Worm (Caenorhabditis elegans) whole organism, young adult: ENCODE measurements around the gene F14H3.6.

Experiments used
- B0019.2 ChIP-seq: fragments of 200-800 bp; sonication (Bioruptor generic); conservative IDR thresholded peaks from 2 replicates; pipeline ENCODE4 v1.3.6; 2022; ENCODE audit warnings: missing genetic modification reagents, missing genetic modification characterization, missing compliant biosample characterization
- F57A8.1 ChIP-seq: fragments of 200-800 bp; sonication (Bioruptor generic); optimal IDR thresholded peaks from 2 replicates; lab custom pipeline; 2018; ENCODE audit warnings: mild to moderate bottlenecking, missing genetic modification characterization, moderate library complexity, missing compliant biosample characterization
- F57C9.4 ChIP-seq: sonication (generic microtip); optimal IDR thresholded peaks from 2 replicates; lab custom pipeline; 2017; ENCODE audit warnings: mild to moderate bottlenecking, missing genetic modification characterization, missing compliant biosample characterization
- T07F8.4 ChIP-seq: sonication (generic microtip); optimal IDR thresholded peaks from 2 replicates; lab custom pipeline; 2016; ENCODE audit warnings: mild to moderate bottlenecking, missing genetic modification characterization, moderate library complexity, missing compliant biosample characterization
- Y53F4B.3 ChIP-seq: fragments of 200-800 bp; sonication (Bioruptor generic); IDR thresholded peaks from 2 replicates; pipeline ENCODE4 v1.3.6; 2022; ENCODE audit warnings: missing genetic modification reagents, missing genetic modification characterization, missing compliant biosample characterization
- Y56A3A.18 ChIP-seq: fragments of 200-800 bp; sonication (Bioruptor generic); IDR thresholded peaks from 2 replicates; pipeline ENCODE4 v1.3.6; 2022; ENCODE audit warnings: missing genetic modification reagents, missing genetic modification characterization, missing compliant biosample characterization
- Y79H2A.3 ChIP-seq: fragments of 200-800 bp; sonication (Bioruptor generic); conservative IDR thresholded peaks from 2 replicates; pipeline ENCODE4 v1.3.6; 2022; ENCODE audit warnings: missing genetic modification reagents, missing genetic modification characterization, missing compliant biosample characterization
- atf-7 ChIP-seq: sonication (generic microtip); optimal IDR thresholded peaks from 2 replicates; lab custom pipeline; 2017; ENCODE audit warnings: mild to moderate bottlenecking, missing genetic modification characterization, missing compliant biosample characterization
- athp-1 ChIP-seq: sonication (generic microtip); optimal IDR thresholded peaks from 2 replicates; lab custom pipeline; 2017; ENCODE audit warnings: mild to moderate bottlenecking, missing genetic modification characterization, missing compliant biosample characterization
- attf-3 ChIP-seq: fragments of 200-800 bp; sonication (Bioruptor generic); conservative IDR thresholded peaks from 2 replicates; pipeline ENCODE4 v1.3.6; 2022; ENCODE audit warnings: missing genetic modification reagents, missing genetic modification characterization, missing compliant biosample characterization
- attf-6 ChIP-seq: fragments of 200-800 bp; sonication (Bioruptor generic); IDR thresholded peaks from 2 replicates; pipeline ENCODE4 v1.3.6; 2022; ENCODE audit warnings: missing genetic modification reagents, missing genetic modification characterization, missing compliant biosample characterization
- dox-1 ChIP-seq: fragments of 200-800 bp; sonication (Bioruptor generic); IDR thresholded peaks from 2 replicates; pipeline ENCODE4 v1.3.6; 2022; ENCODE audit warnings: missing genetic modification reagents, missing genetic modification characterization, missing compliant biosample characterization
- dpff-1 ChIP-seq: sonication (generic microtip); optimal IDR thresholded peaks from 2 replicates; lab custom pipeline; 2017; ENCODE audit warnings: mild to moderate bottlenecking, missing genetic modification characterization, missing compliant biosample characterization
- dpl-1 ChIP-seq: fragments of 150-350 bp; optimal IDR thresholded peaks from 2 replicates; lab custom pipeline; 2014; ENCODE audit warnings: missing biosample characterization, missing genetic modification reagents, missing genetic modification characterization
- efl-1 ChIP-seq: fragments of 150-350 bp; optimal IDR thresholded peaks from 2 replicates; lab custom pipeline; 2014; ENCODE audit warnings: missing biosample characterization, missing genetic modification reagents, missing genetic modification characterization
- egl-44 ChIP-seq: fragments of 200-800 bp; sonication (Bioruptor generic); IDR thresholded peaks from 2 replicates; pipeline ENCODE4 v1.3.6; 2022; ENCODE audit warnings: missing genetic modification reagents, missing genetic modification characterization, missing compliant biosample characterization
- gei-17 ChIP-seq: fragments of 200-800 bp; sonication (Bioruptor generic); optimal IDR thresholded peaks from 2 replicates; lab custom pipeline; 2018; ENCODE audit warnings: mild to moderate bottlenecking, missing genetic modification characterization, missing compliant biosample characterization
- hlh-12 ChIP-seq: sonication (generic microtip); optimal IDR thresholded peaks from 2 replicates; lab custom pipeline; 2016; ENCODE audit warnings: missing genetic modification characterization, missing compliant biosample characterization
- hrde-1 ChIP-seq: sonication (generic microtip); optimal IDR thresholded peaks from 2 replicates; lab custom pipeline; 2016; ENCODE audit warnings: missing genetic modification characterization, mild to moderate bottlenecking, missing compliant biosample characterization, moderate library complexity, missing genotype, missing genetic modification reagents, borderline replicate concordance
- hsf-1 ChIP-seq: fragments of 200-800 bp; sonication (Bioruptor generic); IDR thresholded peaks from 2 replicates; pipeline ENCODE4 v1.3.6; 2022; ENCODE audit warnings: missing genetic modification reagents, missing genetic modification characterization, missing compliant biosample characterization
- lsy-27 ChIP-seq: sonication (generic microtip); optimal IDR thresholded peaks from 2 replicates; lab custom pipeline; 2017; ENCODE audit warnings: missing genetic modification characterization, mild to moderate bottlenecking, missing compliant biosample characterization, antibody characterized with exemption, missing genotype, borderline replicate concordance; ENCODE audit not compliant: insufficient read depth
- madf-10 ChIP-seq: sonication (generic microtip); optimal IDR thresholded peaks from 2 replicates; lab custom pipeline; 2016; ENCODE audit warnings: mild to moderate bottlenecking, missing genetic modification characterization, missing compliant biosample characterization
- madf-3 ChIP-seq: fragments of 200-800 bp; sonication (Bioruptor generic); IDR thresholded peaks from 2 replicates; pipeline ENCODE4 v1.3.6; 2022; ENCODE audit warnings: missing genetic modification reagents, missing genetic modification characterization, missing compliant biosample characterization
- madf-6 ChIP-seq: fragments of 200-800 bp; sonication (Bioruptor generic); IDR thresholded peaks from 2 replicates; pipeline ENCODE4 v1.3.6; 2022; ENCODE audit warnings: missing genetic modification reagents, missing genetic modification characterization, missing compliant biosample characterization
- madf-8 ChIP-seq: fragments of 200-800 bp; sonication (Bioruptor generic); conservative IDR thresholded peaks from 2 replicates; pipeline ENCODE4 v1.3.6; 2022; ENCODE audit warnings: missing genetic modification reagents, missing genetic modification characterization, missing compliant biosample characterization
- nfya-1 ChIP-seq: sonication (generic microtip); optimal IDR thresholded peaks from 2 replicates; lab custom pipeline; 2017; ENCODE audit warnings: antibody characterized with exemption, missing compliant biosample characterization, missing genetic modification characterization, borderline replicate concordance; ENCODE audit not compliant: insufficient read depth
- nhr-179 ChIP-seq: sonication (generic microtip); optimal IDR thresholded peaks from 2 replicates; lab custom pipeline; 2016; ENCODE audit warnings: mild to moderate bottlenecking, missing genetic modification characterization, missing compliant biosample characterization
- nhr-27 ChIP-seq: fragments of 200-800 bp; sonication (Bioruptor generic); optimal IDR thresholded peaks from 2 replicates; lab custom pipeline; 2018; ENCODE audit warnings: mild to moderate bottlenecking, missing genetic modification characterization, moderate library complexity, missing compliant biosample characterization
- nhr-90 ChIP-seq: sonication (generic microtip); optimal IDR thresholded peaks from 2 replicates; lab custom pipeline; 2016; ENCODE audit warnings: missing genotype, mild to moderate bottlenecking, missing genetic modification characterization, missing compliant biosample characterization
- pha-4 ChIP-seq: fragments of 150-350 bp; sonication (generic microtip); optimal IDR thresholded peaks from 2 replicates; lab custom pipeline; 2014; ENCODE audit warnings: missing biosample characterization, missing genetic modification reagents, missing genetic modification characterization
- rpc-1 ChIP-seq, 2 experiments: fragments of 150-350 bp in 1 of 2; sonication (generic microtip) in 1 of 2; optimal IDR thresholded peaks; 2 replicates each; lab custom pipeline; 2014 to 2018; ENCODE audit warnings: missing biosample characterization in 1 of 2, missing genetic modification characterization in 1 of 2, missing genetic modification reagents in 1 of 2, missing genotype in 1 of 2
- sdz-38 ChIP-seq: sonication (generic microtip); optimal IDR thresholded peaks from 2 replicates; lab custom pipeline; 2016; ENCODE audit warnings: missing genotype, missing genetic modification characterization, missing compliant biosample characterization
- snpc-3.4 ChIP-seq: sonication (generic microtip); optimal IDR thresholded peaks from 2 replicates; lab custom pipeline; 2017; ENCODE audit warnings: missing genetic modification characterization, mild to moderate bottlenecking, missing compliant biosample characterization, antibody characterized with exemption, moderate library complexity, missing genotype, missing genetic modification reagents
- sptf-2 ChIP-seq: fragments of 200-800 bp; sonication (Bioruptor generic); optimal IDR thresholded peaks from 2 replicates; lab custom pipeline; 2018; ENCODE audit warnings: mild to moderate bottlenecking, missing genetic modification characterization, missing compliant biosample characterization
- tbp1 ChIP-seq: fragments of 200-800 bp; sonication (Bioruptor generic); optimal IDR thresholded peaks from 2 replicates; lab custom pipeline; 2018; ENCODE audit warnings: mild to moderate bottlenecking, missing genetic modification characterization, missing compliant biosample characterization
- unc-62 ChIP-seq: fragments of 150-350 bp; optimal IDR thresholded peaks from 2 replicates; lab custom pipeline; 2014; ENCODE audit warnings: missing biosample characterization, missing genetic modification reagents, missing genetic modification characterization
- ztf-25 ChIP-seq: fragments of 200-800 bp; sonication (Bioruptor generic); IDR thresholded peaks from 2 replicates; pipeline ENCODE4 v1.3.6; 2022; ENCODE audit warnings: missing genetic modification reagents, missing genetic modification characterization, missing compliant biosample characterization
- ztf-26 ChIP-seq: sonication (generic microtip); optimal IDR thresholded peaks from 2 replicates; lab custom pipeline; 2017; ENCODE audit warnings: missing genetic modification characterization, missing compliant biosample characterization
- ztf-3 ChIP-seq: fragments of 200-800 bp; sonication (Bioruptor generic); optimal IDR thresholded peaks from 2 replicates; lab custom pipeline; 2018; ENCODE audit warnings: mild to moderate bottlenecking, missing genetic modification characterization, missing compliant biosample characterization
- ztf-6 ChIP-seq: fragments of 200-800 bp; sonication (Bioruptor generic); IDR thresholded peaks from 2 replicates; pipeline ENCODE4 v1.3.6; 2022; ENCODE audit warnings: missing genetic modification reagents, missing genetic modification characterization, missing compliant biosample characterization

The F14H3.6 gene

DNA sequence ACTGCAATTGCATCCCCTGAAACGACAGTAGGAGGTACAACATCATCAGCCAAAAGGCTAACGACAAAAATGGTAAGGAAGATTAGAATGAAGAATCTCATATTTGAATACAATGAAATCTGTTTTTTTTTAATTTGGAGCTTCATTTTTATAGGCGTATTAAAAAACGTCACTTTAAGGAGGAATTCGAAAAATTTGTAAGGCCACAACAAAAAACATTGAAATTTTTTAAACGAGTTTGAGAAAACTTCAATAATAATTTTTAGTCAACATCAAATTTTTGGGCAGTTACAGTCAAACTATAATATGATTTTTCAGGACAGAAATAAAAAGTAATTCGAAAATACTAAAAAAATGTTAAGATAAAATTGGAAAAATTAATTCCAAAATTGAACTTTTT, 4.1 kb upstream of the F14H3.6 start, which contains the start of gene F14H3.14:
Gene F14H3.14 (minus strand): TSS at position 101 of the 400 bp plus-strand sequence.
- TF ChIP-seq gei-17 (GFP tag; lab: Kevin White, UChicago) = no peak
- TF ChIP-seq hrde-1 (tag; lab: Kevin White, UChicago) = no peak
- TF ChIP-seq egl-44 = no peak
- no peak for TF ChIP-seq athp-1 (tag; lab: Kevin White, UChicago)
- TF ChIP-seq F57C9.4 (tag; lab: Kevin White, UChicago) = no peak
- TF ChIP-seq tbp1 (GFP tag; lab: Kevin White, UChicago) = no peak
- no peak for TF ChIP-seq madf-10 (tag; lab: Kevin White, UChicago)
- TF ChIP-seq dpff-1 (tag; lab: Kevin White, UChicago) = no peak
- TF ChIP-seq B0019.2 (GFP tag; lab: Robert Waterston, UW) = no peak
- TF ChIP-seq sptf-2 (GFP tag; lab: Kevin White, UChicago) = no peak
- TF ChIP-seq hlh-12 = no peak
- TF ChIP-seq dox-1 (GFP tag; lab: Robert Waterston, UW) = no peak
- TF ChIP-seq pha-4 (tag; lab: Kevin White, UChicago) = no peak
- TF ChIP-seq madf-3 (GFP tag; lab: Robert Waterston, UW) = no peak
- TF ChIP-seq sdz-38 (tag; lab: Kevin White, UChicago) = no peak
- no peak for TF ChIP-seq Y56A3A.18 (GFP tag; lab: Robert Waterston, UW)

DNA sequence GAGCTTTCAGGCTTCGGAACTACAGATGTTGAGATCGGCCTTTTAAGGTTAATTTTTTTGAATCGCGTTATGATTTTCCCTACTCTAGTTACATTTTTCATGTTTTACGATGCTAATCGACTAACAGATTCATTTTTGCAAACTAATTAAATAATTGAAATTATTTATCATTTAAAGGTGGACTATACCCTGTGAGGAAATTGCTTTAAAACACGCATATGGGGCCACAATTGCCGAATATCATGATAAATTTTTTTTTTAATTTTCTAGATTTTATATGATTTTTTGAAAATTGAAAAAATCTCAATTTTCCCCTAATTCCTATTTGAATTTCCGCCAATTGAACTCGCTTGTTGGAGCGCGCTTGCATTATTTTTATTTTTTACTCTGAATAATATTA, 3.3 kb upstream of the F14H3.6 start, which contains the start of gene fbxa-100:
Gene fbxa-100 (minus strand): TSS at position 101 of the 400 bp plus-strand sequence.
- TF ChIP-seq hrde-1 (tag; lab: Kevin White, UChicago) = no peak
- TF ChIP-seq nfya-1 (tag; lab: Kevin White, UChicago) = no peak
- TF ChIP-seq nhr-90 (tag; lab: Kevin White, UChicago) = no peak
- TF ChIP-seq, all 124 proteins: peak for 0

DNA sequence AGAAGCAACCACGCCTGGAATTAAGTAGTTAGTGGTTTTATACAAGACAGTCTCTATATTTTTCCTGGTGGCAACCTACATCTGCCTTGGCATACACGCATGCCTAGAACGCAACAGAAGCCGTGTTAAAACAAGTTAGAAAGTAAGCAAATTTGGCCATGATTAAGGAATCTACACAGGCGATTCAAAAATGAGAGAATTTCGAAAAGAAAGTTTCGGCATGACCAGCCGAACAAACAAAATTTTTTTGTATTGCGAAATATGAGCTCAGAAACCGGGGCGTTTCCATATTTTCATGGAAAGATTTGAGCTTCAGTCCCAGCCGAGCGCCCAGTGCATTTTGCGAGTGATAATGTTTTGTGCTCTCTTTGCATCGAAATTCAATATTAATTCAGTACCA, 1.4 kb upstream of the F14H3.6 start, which contains the start of gene F14H3.15:
Gene F14H3.15 (minus strand): TSS at position 101 of the 400 bp plus-strand sequence.
- TF ChIP-seq nhr-27 (tag; lab: Kevin White, UChicago) (no peak), atf-7 (tag; lab: Kevin White, UChicago) (no peak), F57A8.1 (GFP tag; lab: Kevin White, UChicago) (no peak), lsy-27 (no peak), ztf-3 (GFP tag; lab: Kevin White, UChicago) (no peak), rpc-1 (optimal IDR thresholded peaks at IDR 0.05; lab: Kevin White, UChicago) (no peak), rpc-1 (tag; optimal IDR thresholded peaks at IDR 0.05; lab: Kevin White, UChicago) (no peak), ztf-25 (GFP tag; lab: Robert Waterston, UW) (no peak), madf-3 (GFP tag; lab: Robert Waterston, UW) (no peak), ztf-26 (tag; lab: Kevin White, UChicago) (no peak), unc-62 (no peak), Y53F4B.3 (no peak), nhr-179 (no peak), dox-1 (GFP tag; lab: Robert Waterston, UW) (no peak), T07F8.4 (tag; lab: Kevin White, UChicago) (no peak), ztf-6 (GFP tag; lab: Robert Waterston, UW) (no peak)

DNA sequence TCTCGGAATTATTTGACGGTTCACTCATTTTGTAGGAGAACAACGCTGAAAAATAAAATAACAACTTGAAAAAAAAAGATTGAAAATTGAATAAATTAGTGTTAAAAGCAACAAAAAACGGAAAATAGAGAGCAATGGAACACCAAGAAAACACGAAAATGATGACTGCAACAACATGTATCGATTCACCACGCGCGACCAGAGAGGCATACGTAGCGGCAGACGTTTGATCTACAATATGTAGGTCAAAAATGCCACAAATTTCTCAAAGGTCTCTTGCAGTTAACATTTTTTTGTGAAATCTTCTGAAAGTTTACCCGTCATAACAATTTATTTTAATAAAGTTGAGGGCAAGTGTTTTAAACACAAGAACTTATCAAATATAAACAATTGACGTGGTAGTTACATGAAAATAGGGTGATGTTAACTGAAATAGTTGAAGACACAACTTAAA, 1.7 kb downstream of the F14H3.6 start, which contains the start of gene F14H3.5:
Gene F14H3.5 (minus strand): TSS at position 51 of the 454 bp plus-strand sequence.
- peak; percentile 71 for TF ChIP-seq madf-6 (GFP tag; lab: Robert Waterston, UW)
- TF ChIP-seq hsf-1 (GFP tag; lab: Robert Waterston, UW) = 0 out of 2 replicates have a peak, but pooled peaks have one; percentile 54
- no peak for TF ChIP-seq atf-7 (tag; lab: Kevin White, UChicago)
- TF ChIP-seq efl-1 (GFP tag; lab: Kevin White, UChicago) = peak; percentile 69
- peak; percentile 46 for TF ChIP-seq dpl-1 (GFP tag; lab: Kevin White, UChicago)
- 0 out of 2 replicates have a peak, but pooled peaks have one; percentile 26 for TF ChIP-seq madf-8 (GFP tag; lab: Robert Waterston, UW)
- TF ChIP-seq attf-3 = no peak
- 0 out of 2 replicates have a peak, but pooled peaks have one; percentile 7 for TF ChIP-seq attf-6 (GFP tag; lab: Robert Waterston, UW)
- TF ChIP-seq snpc-3.4 (tag; lab: Kevin White, UChicago) = peak; percentile 38
- TF ChIP-seq Y79H2A.3 (GFP tag; lab: Robert Waterston, UW) = 0 out of 2 replicates have a peak, but pooled peaks have one; percentile 26
